Fruit fly (Drosophila melanogaster) Kc167 (cell line): ENCODE results near the gene CG14712.

Experiments
- Myc ChIP-seq: fragments of >200 bp; optimal IDR thresholded peaks from 2 replicates; lab custom pipeline; 2017; ENCODE audit warnings: missing external identifiers
- Sin3A ChIP-seq: fragments of >200 bp; optimal IDR thresholded peaks from 2 replicates; lab custom pipeline; 2018; ENCODE audit warnings: missing external identifiers
- h ChIP-seq: fragments of >200 bp; optimal IDR thresholded peaks from 3 replicates; lab custom pipeline; 2018; ENCODE audit warnings: missing external identifiers
- insv ChIP-seq: fragments of >200 bp; optimal IDR thresholded peaks from 3 replicates; lab custom pipeline; 2018; ENCODE audit warnings: missing external identifiers
- psq ChIP-seq: fragments of >200 bp; optimal IDR thresholded peaks from 2 replicates; lab custom pipeline; 2017; ENCODE audit warnings: missing external identifiers
- ttk ChIP-seq: sonication (Bioruptor generic); optimal IDR thresholded peaks from 2 replicates; lab custom pipeline; 2017; ENCODE audit warnings: missing external identifiers

DNA sequence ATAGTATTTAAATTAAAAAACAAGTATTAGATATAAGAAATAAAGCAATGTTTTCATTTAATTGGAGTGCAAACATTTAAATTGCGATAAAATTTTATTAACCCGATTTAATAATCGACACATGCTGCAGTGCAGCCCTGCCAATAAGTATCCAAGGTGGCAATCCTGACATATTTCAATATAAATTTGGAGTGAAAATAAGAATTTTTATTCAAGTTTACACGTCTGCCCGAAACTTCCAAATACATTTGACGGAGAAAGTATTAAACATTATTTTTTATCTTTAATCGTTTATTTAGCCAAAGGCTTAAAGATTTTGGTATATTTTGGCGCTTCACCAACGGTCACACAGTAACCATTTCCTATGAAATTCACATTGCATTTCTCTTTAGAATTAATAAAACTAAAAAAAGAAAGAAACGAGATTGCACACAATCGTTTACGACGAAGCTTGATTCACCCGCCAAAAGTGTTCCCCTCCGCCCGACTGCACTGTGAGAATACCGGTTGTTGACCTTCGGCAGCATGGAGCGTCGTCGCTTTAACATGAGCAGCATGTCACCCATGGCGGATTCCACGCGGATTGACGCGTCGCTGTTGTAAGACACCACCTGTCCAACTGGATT, at the start of gene CG14712:
- TF ChIP-seq insv (lab: Kevin White, UChicago), result no peak
- no peak for TF ChIP-seq psq (lab: Kevin White, UChicago)
- no peak for TF ChIP-seq Myc (lab: Kevin White, UChicago)
- TF ChIP-seq h, result no peak
- no peak for TF ChIP-seq ttk (lab: Kevin White, UChicago)
- TF ChIP-seq Sin3A (lab: Kevin White, UChicago), result no peak
